Fruit fly (Drosophila melanogaster): ENCODE results near the gene CG43354.

Gene CG43354

DNA sequence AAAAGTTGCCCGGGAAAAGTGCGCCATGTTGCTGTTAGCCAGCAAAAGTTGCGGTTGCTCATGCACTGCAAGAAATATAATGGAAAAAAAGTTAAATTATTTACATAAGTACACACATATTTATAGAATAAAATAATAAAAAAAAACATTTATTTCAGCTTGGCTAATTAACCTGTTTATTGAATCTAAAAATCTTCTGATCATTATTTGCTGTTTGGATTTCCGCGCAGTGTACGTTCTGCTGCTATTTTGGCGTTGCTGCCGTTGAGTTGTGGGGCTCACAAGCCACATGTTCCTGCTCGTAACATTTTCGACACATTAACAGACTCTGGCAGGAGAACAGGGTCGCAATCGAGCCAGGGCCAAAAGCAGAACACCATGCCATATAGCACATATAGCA is 1.2 kb upstream of the CG43354 start (continued):
- TF ChIP-seq Ets96B (tag; optimal IDR thresholded peaks at IDR 0.05) (peak; percentile 82), CG11762 (GFP tag; optimal IDR thresholded peaks at IDR 0.05; ENCODE audit: insufficient read depth) (peak; percentile 70), Smox (GFP tag; optimal IDR thresholded peaks at IDR 0.05) (peak; percentile 68), net (GFP tag; optimal IDR thresholded peaks at IDR 0.05) (peak; percentile 72), CG32006 (GFP tag; optimal IDR thresholded peaks at IDR 0.05) (peak; percentile 86), CG4318 (GFP tag; optimal IDR thresholded peaks at IDR 0.05) (peak; percentile 71), Sox102F (GFP tag; optimal IDR thresholded peaks at IDR 0.05) (peak; percentile 83), fkh (GFP tag; optimal IDR thresholded peaks at IDR 0.05) (no peak), CG9139 (GFP tag; optimal IDR thresholded peaks at IDR 0.05) (peak; percentile 35), Gug (GFP tag; IDR thresholded peaks at IDR 0.05) (peak; percentile 41), Eip78C (GFP tag) (peak; percentile 91), vri (GFP tag; optimal IDR thresholded peaks at IDR 0.05) (peak; percentile 77), achi (GFP tag; optimal IDR thresholded peaks at IDR 0.05) (peak; percentile 82), Sox14 (GFP tag; optimal IDR thresholded peaks at IDR 0.05) (peak; percentile 62), esn (GFP tag; optimal IDR thresholded peaks at IDR 0.05) (peak; percentile 88), CG34406 (GFP tag; optimal IDR thresholded peaks at IDR 0.05) (peak; percentile 79), salr (GFP tag; optimal IDR thresholded peaks at IDR 0.05) (peak in 1 of 2 experiments; percentile 63), cyc (GFP tag; optimal IDR thresholded peaks at IDR 0.05) (peak; percentile 57), CG11294 (GFP tag; IDR thresholded peaks at IDR 0.05) (peak; percentile 64), OdsH (GFP tag; optimal IDR thresholded peaks at IDR 0.05) (peak; percentile 84), spab (GFP tag; optimal IDR thresholded peaks at IDR 0.05) (peak; percentile 86), CG16779 (tag; optimal IDR thresholded peaks at IDR 0.05) (peak; percentile 37), eg (GFP tag; IDR thresholded peaks at IDR 0.05) (peak; percentile 86), CG10631 (GFP tag; optimal IDR thresholded peaks at IDR 0.05) (peak; percentile 79), Blimp-1 (GFP tag; optimal IDR thresholded peaks at IDR 0.05) (peak; percentile 59), Ets21C (GFP tag; optimal IDR thresholded peaks at IDR 0.05) (no peak), CG8319 (GFP tag; optimal IDR thresholded peaks at IDR 0.05) (peak; percentile 60), CG8632 (GFP tag; optimal IDR thresholded peaks at IDR 0.05) (peak; percentile 76), CG31627 (GFP tag; optimal IDR thresholded peaks at IDR 0.05) (peak; percentile 64), Hr4 (GFP tag; optimal IDR thresholded peaks at IDR 0.05) (peak; percentile 54), CG6808 (GFP tag; optimal IDR thresholded peaks at IDR 0.05) (peak; percentile 87), CG3032 (tag; optimal IDR thresholded peaks at IDR 0.05) (peak; percentile 85)

dm6 chr2L:18308652-18309051 is 594 bp downstream of the CG43354 start:
- TF ChIP-seq salr (GFP tag; optimal IDR thresholded peaks at IDR 0.05) (no peak), Eip93F (GFP tag; optimal IDR thresholded peaks at IDR 0.05) (no peak), CG11902 (GFP tag; optimal IDR thresholded peaks at IDR 0.05) (no peak), lz (GFP tag; optimal IDR thresholded peaks at IDR 0.05) (no peak), fkh (GFP tag; optimal IDR thresholded peaks at IDR 0.05) (no peak), CG9139 (GFP tag; optimal IDR thresholded peaks at IDR 0.05) (no peak), CG10669 (GFP tag; optimal IDR thresholded peaks at IDR 0.05) (no peak), Ets96B (tag; optimal IDR thresholded peaks at IDR 0.05) (no peak), pdm3 (GFP tag; optimal IDR thresholded peaks at IDR 0.05) (no peak), dac (GFP tag; optimal IDR thresholded peaks at IDR 0.05) (no peak), Smox (GFP tag; optimal IDR thresholded peaks at IDR 0.05) (no peak), CG16779 (tag; optimal IDR thresholded peaks at IDR 0.05) (no peak), CG32006 (GFP tag; optimal IDR thresholded peaks at IDR 0.05) (no peak), CG15336 (GFP tag; IDR thresholded peaks at IDR 0.05) (no peak)

dm6 chr2L:18307823-18308222 is 1.4 kb downstream of the CG43354 start:
- TF ChIP-seq net (GFP tag; optimal IDR thresholded peaks at IDR 0.05) (no peak), Blimp-1 (GFP tag; optimal IDR thresholded peaks at IDR 0.05) (no peak), vri (GFP tag; optimal IDR thresholded peaks at IDR 0.05) (no peak), cyc (GFP tag; optimal IDR thresholded peaks at IDR 0.05) (no peak), Sox14 (GFP tag; optimal IDR thresholded peaks at IDR 0.05) (no peak), Eip78C (GFP tag) (peak; percentile 61), dac (GFP tag; optimal IDR thresholded peaks at IDR 0.05) (no peak)

Measured in whole organism, prepupa.